Fruit fly (Drosophila melanogaster) whole organism, wandering third instar larva: ENCODE data around the gene pn.

Experiments used
- Abd-B ChIP-seq: fragments of >200 bp; optimal IDR thresholded peaks from 2 replicates; lab custom pipeline; 2017; ENCODE audit warnings: missing biosample characterization, missing genetic modification characterization
- CG32264 ChIP-seq: fragments of 200-800 bp; sonication (Bioruptor generic); optimal IDR thresholded peaks from 2 replicates; lab custom pipeline; 2016; ENCODE audit warnings: missing biosample characterization, missing genetic modification characterization
- CG9705 ChIP-seq: fragments of 200-800 bp; sonication (Bioruptor generic); optimal IDR thresholded peaks from 2 replicates; lab custom pipeline; 2018; ENCODE audit warnings: missing biosample characterization, mild to moderate bottlenecking, missing genetic modification characterization
- CrebA ChIP-seq: fragments of 200-800 bp; sonication (Bioruptor generic); optimal IDR thresholded peaks from 2 replicates; lab custom pipeline; 2016; ENCODE audit warnings: missing biosample characterization, mild to moderate bottlenecking, missing genetic modification characterization, borderline replicate concordance
- Dfd ChIP-seq: fragments of >200 bp; optimal IDR thresholded peaks from 2 replicates; lab custom pipeline; 2017; ENCODE audit warnings: missing biosample characterization, missing genetic modification characterization
- Dif ChIP-seq: fragments of 200-275, 200-300 bp; sonication (Bioruptor generic); optimal IDR thresholded peaks from 2 replicates; lab custom pipeline; 2018; ENCODE audit warnings: missing biosample characterization, missing genetic modification characterization; ENCODE audit not compliant: partially characterized antibody
- GATAd ChIP-seq: sonication (Bioruptor generic); optimal IDR thresholded peaks from 2 replicates; lab custom pipeline; 2016; ENCODE audit warnings: missing biosample characterization, missing genetic modification characterization
- HLH106 ChIP-seq: fragments of 200-800 bp; optimal IDR thresholded peaks from 3 replicates; lab custom pipeline; 2019; ENCODE audit warnings: missing biosample characterization, mild to moderate bottlenecking, missing genetic modification characterization, moderate library complexity
- Hnf4 ChIP-seq: fragments of 200-800 bp; sonication (Bioruptor generic); optimal IDR thresholded peaks from 2 replicates; lab custom pipeline; 2016; ENCODE audit warnings: missing biosample characterization, mild to moderate bottlenecking, missing genetic modification characterization
- Hr78 ChIP-seq: fragments of >200 bp; optimal IDR thresholded peaks from 2 replicates; lab custom pipeline; 2017; ENCODE audit warnings: missing biosample characterization, missing genetic modification characterization
- Hr83 ChIP-seq: fragments of 200-300 bp; sonication (Bioruptor generic); optimal IDR thresholded peaks from 2 replicates; lab custom pipeline; 2016; ENCODE audit warnings: missing biosample characterization, mild to moderate bottlenecking, missing genetic modification characterization, moderate library complexity; ENCODE audit not compliant: poor library complexity, severe bottlenecking
- Jra ChIP-seq: sonication (Bioruptor generic); optimal IDR thresholded peaks from 2 replicates; lab custom pipeline; 2016; ENCODE audit warnings: missing biosample characterization, missing genetic modification characterization
- Mio ChIP-seq: sonication (Bioruptor generic); optimal IDR thresholded peaks from 2 replicates; lab custom pipeline; 2016; ENCODE audit warnings: missing biosample characterization, missing genetic modification characterization
- Myc ChIP-seq: fragments of >200 bp; optimal IDR thresholded peaks from 2 replicates; lab custom pipeline; 2017
- N ChIP-seq: fragments of >200 bp; optimal IDR thresholded peaks from 2 replicates; lab custom pipeline; 2018; ENCODE audit warnings: missing biosample characterization, missing external identifiers, missing genetic modification characterization
- OdsH ChIP-seq: fragments of 200-800 bp; sonication (Bioruptor generic); optimal IDR thresholded peaks from 2 replicates; lab custom pipeline; 2016; ENCODE audit warnings: missing biosample characterization, mild to moderate bottlenecking, missing genetic modification characterization
- Rel ChIP-seq, 2 experiments: fragments of 200-800 bp; sonication (Bioruptor generic) in 1 of 2; optimal IDR thresholded peaks; 2 replicates in 1 of 2; 3 replicates in 1 of 2; lab custom pipeline; 2016 to 2019; ENCODE audit warnings: mild to moderate bottlenecking in 2 of 2, missing biosample characterization in 2 of 2, missing genetic modification characterization in 2 of 2, moderate library complexity in 1 of 2
- Sp1 ChIP-seq: fragments of 200-800 bp; sonication (Bioruptor generic); optimal IDR thresholded peaks from 3 replicates; lab custom pipeline; 2019; ENCODE audit warnings: missing biosample characterization, mild to moderate bottlenecking, missing genetic modification characterization, moderate library complexity
- Vsx2 ChIP-seq: fragments of 200-300, 225-300 bp; sonication (Bioruptor generic); optimal IDR thresholded peaks from 2 replicates; lab custom pipeline; 2018; ENCODE audit warnings: missing biosample characterization, missing genetic modification characterization; ENCODE audit not compliant: partially characterized antibody
- br ChIP-seq: fragments of 200-800 bp; sonication (Bioruptor generic); optimal IDR thresholded peaks from 2 replicates; lab custom pipeline; 2016; ENCODE audit warnings: missing biosample characterization, missing genetic modification characterization
- brk ChIP-seq: fragments of 200-800 bp; sonication (Bioruptor generic); optimal IDR thresholded peaks from 2 replicates; lab custom pipeline; 2016; ENCODE audit warnings: missing biosample characterization, mild to moderate bottlenecking, missing genetic modification characterization
- dl ChIP-seq, 2 experiments: fragments of 175-275, 200-275 bp in 1 of 2; fragments of 200-275 bp in 1 of 2; sonication (Bioruptor generic); optimal IDR thresholded peaks; lab custom pipeline; 2018; ENCODE audit warnings: mild to moderate bottlenecking in 2 of 2, missing biosample characterization in 2 of 2, missing genetic modification characterization in 2 of 2, moderate library complexity in 2 of 2; ENCODE audit not compliant: partially characterized antibody in 2 of 2, insufficient read depth in 1 of 2
- dmrt93B ChIP-seq: fragments of 200-800 bp; sonication (Bioruptor generic); optimal IDR thresholded peaks from 2 replicates; lab custom pipeline; 2018; ENCODE audit warnings: missing biosample characterization, mild to moderate bottlenecking, missing genetic modification characterization
- dsf ChIP-seq: sonication (Bioruptor generic); optimal IDR thresholded peaks from 2 replicates; lab custom pipeline; 2016; ENCODE audit warnings: missing biosample characterization, missing genetic modification characterization, borderline replicate concordance
- ey ChIP-seq: fragments of 200-800 bp; sonication (Bioruptor generic); optimal IDR thresholded peaks from 2 replicates; lab custom pipeline; 2016; ENCODE audit warnings: missing biosample characterization, missing genetic modification characterization
- foxo ChIP-seq, 2 experiments: fragments of 200-800 bp; sonication (Bioruptor generic); optimal IDR thresholded peaks; 2 replicates in 1 of 2; 3 replicates in 1 of 2; lab custom pipeline; 2016 to 2017; ENCODE audit warnings: missing biosample characterization in 2 of 2, missing genetic modification characterization in 2 of 2
- fru ChIP-seq: fragments of 200-800 bp; sonication (Bioruptor generic); optimal IDR thresholded peaks from 3 replicates; lab custom pipeline; 2016; ENCODE audit warnings: missing biosample characterization, mild to moderate bottlenecking, missing genetic modification characterization
- h ChIP-seq: fragments of 200-800 bp; sonication (Bioruptor generic); optimal IDR thresholded peaks from 3 replicates; lab custom pipeline; 2016; ENCODE audit warnings: missing biosample characterization, mild to moderate bottlenecking, missing genetic modification characterization
- jim ChIP-seq: fragments of 175-275, 200-325 bp; sonication (Bioruptor generic); optimal IDR thresholded peaks from 2 replicates; lab custom pipeline; 2016; ENCODE audit warnings: missing biosample characterization, mild to moderate bottlenecking, missing genetic modification characterization
- lola ChIP-seq: fragments of >200 bp; optimal IDR thresholded peaks from 2 replicates; lab custom pipeline; 2017; ENCODE audit warnings: missing biosample characterization, missing genetic modification characterization
- pan ChIP-seq: fragments of >200 bp; optimal IDR thresholded peaks from 2 replicates; lab custom pipeline; 2017
- psq ChIP-seq: fragments of 200-800 bp; sonication (Bioruptor generic); optimal IDR thresholded peaks from 3 replicates; lab custom pipeline; 2017; ENCODE audit warnings: missing biosample characterization, mild to moderate bottlenecking, missing genetic modification characterization, moderate library complexity
- rgr ChIP-seq: fragments of 200-800 bp; sonication (Bioruptor generic); optimal IDR thresholded peaks from 3 replicates; lab custom pipeline; 2016; ENCODE audit warnings: missing biosample characterization, mild to moderate bottlenecking, missing genetic modification characterization
- sage ChIP-seq: fragments of 200-800 bp; sonication (Bioruptor generic); optimal IDR thresholded peaks from 2 replicates; lab custom pipeline; 2016; ENCODE audit warnings: missing biosample characterization, mild to moderate bottlenecking, missing genetic modification characterization
- sv ChIP-seq: fragments of 200-800 bp; sonication (Bioruptor generic); optimal IDR thresholded peaks from 3 replicates; lab custom pipeline; 2016; ENCODE audit warnings: missing biosample characterization, missing genetic modification characterization
- tai ChIP-seq: sonication (Bioruptor generic); optimal IDR thresholded peaks from 2 replicates; lab custom pipeline; 2016; ENCODE audit warnings: missing biosample characterization, missing genetic modification characterization
- usp ChIP-seq: fragments of >200 bp; optimal IDR thresholded peaks from 2 replicates; lab custom pipeline; 2017; ENCODE audit warnings: missing biosample characterization, missing genetic modification characterization
- woc ChIP-seq: sonication (Bioruptor generic); optimal IDR thresholded peaks from 2 replicates; lab custom pipeline; 2016; ENCODE audit warnings: missing biosample characterization, mild to moderate bottlenecking, missing genetic modification characterization

Gene pn

DNA sequence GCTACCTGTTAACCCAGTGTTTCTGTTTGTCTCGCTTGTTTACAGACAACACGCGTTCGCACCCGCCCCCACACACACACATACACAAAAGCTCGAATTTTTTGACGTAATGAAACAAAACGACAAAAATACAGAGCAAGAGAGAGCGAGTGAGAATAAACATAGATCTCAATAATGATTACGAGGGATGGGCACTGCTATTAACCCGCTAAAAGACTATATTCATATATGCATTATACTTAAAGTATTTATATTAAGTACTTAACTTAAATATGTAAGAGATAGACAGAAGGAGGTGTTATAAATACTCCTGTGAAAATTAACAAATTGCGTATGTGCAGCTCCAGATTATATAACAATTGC is 39.2 kb upstream of the pn start:
- TF ChIP-seq dl (GFP tag; optimal IDR thresholded peaks at IDR 0.05; lab: Kevin White, UChicago; ENCODE audit: insufficient read depth in 1 of 2, partially characterized antibody in 2 of 2) (no peak), CrebA (GFP tag; lab: Kevin White, UChicago) (no peak), Myc (lab: Kevin White, UChicago) (no peak), GATAd (GFP tag; lab: Kevin White, UChicago) (peak; percentile 5), psq (GFP tag; lab: Kevin White, UChicago) (peak; percentile 31), lola (GFP tag; lab: Kevin White, UChicago) (no peak), jim (GFP tag; lab: Kevin White, UChicago) (peak; percentile 23), Abd-B (GFP tag; lab: Kevin White, UChicago) (no peak), Hnf4 (GFP tag; lab: Kevin White, UChicago) (peak; percentile 61), Dif (GFP tag; lab: Kevin White, UChicago) (no peak), sage (GFP tag; lab: Kevin White, UChicago) (peak; percentile 64), Rel (GFP tag; optimal IDR thresholded peaks at IDR 0.05; lab: Kevin White, UChicago) (no peak), Rel (tag; optimal IDR thresholded peaks at IDR 0.05; lab: Kevin White, UChicago) (peak; percentile 35), br (GFP tag; lab: Kevin White, UChicago) (peak; percentile 64), CG32264 (GFP tag; lab: Kevin White, UChicago) (peak; percentile 33), Hr83 (GFP tag; lab: Kevin White, UChicago) (peak; percentile 90), dmrt93B (GFP tag; lab: Kevin White, UChicago) (peak; percentile 7), OdsH (GFP tag; lab: Kevin White, UChicago) (no peak), Dfd (GFP tag; lab: Kevin White, UChicago) (no peak), brk (GFP tag; lab: Kevin White, UChicago) (no peak), usp (GFP tag; lab: Kevin White, UChicago) (no peak), sv (GFP tag; lab: Kevin White, UChicago) (peak; percentile 44), pan (no peak), Sp1 (GFP tag; lab: Kevin White, UChicago) (peak; percentile 46), fru (GFP tag; lab: Kevin White, UChicago) (peak; percentile 44), foxo (GFP tag; optimal IDR thresholded peaks at IDR 0.05; lab: Kevin White, UChicago) (peak in 1 of 2 experiments; percentile 53), h (GFP tag; lab: Kevin White, UChicago) (peak; percentile 74), N (GFP tag; lab: Kevin White, UChicago) (no peak), HLH106 (tag; lab: Kevin White, UChicago) (peak; percentile 63), Mio (GFP tag; lab: Kevin White, UChicago) (no peak), Hr78 (GFP tag; lab: Kevin White, UChicago) (no peak), Jra (peak; percentile 69), woc (peak; percentile 31), Vsx2 (no peak), rgr (peak; percentile 68), ey (GFP tag; lab: Kevin White, UChicago) (no peak), dsf (GFP tag; lab: Kevin White, UChicago) (peak; percentile 28), tai (no peak), CG9705 (GFP tag; lab: Kevin White, UChicago) (peak; percentile 3)

DNA sequence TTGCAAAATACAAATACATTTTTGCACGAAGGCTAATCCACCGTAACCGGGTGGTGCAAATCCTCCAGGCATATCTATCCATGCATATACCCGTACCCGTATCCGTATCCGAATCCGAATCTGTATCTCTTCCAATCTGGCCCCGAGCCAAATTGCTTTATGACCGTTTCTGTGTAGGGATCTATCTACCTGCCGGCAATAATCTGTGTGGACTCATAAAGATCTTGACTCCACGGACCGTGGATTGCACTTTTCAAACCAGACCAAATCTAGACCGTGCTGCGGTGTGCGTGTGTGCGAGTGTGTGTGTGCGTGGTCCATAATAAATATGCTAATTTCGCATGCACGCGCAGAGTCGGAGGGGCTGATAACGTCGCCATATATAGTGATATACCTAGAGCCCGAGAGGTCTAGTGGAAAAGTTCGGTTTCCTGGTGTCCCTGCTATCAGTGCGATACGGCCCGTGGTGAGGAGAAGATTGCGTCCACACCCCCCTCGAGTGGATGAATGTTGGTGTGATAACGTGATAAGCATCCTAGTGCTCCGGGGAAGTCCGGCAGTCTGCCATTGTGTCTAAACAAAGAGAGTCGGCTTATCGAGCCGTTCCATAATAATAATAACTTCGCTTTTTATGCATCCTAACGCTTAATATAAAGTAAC is 38.6 kb upstream of the pn start:
- TF ChIP-seq Rel (GFP tag; optimal IDR thresholded peaks at IDR 0.05; lab: Kevin White, UChicago) (no peak), Rel (tag; optimal IDR thresholded peaks at IDR 0.05; lab: Kevin White, UChicago) (peak; percentile 96), dsf (GFP tag; lab: Kevin White, UChicago) (no peak), woc (no peak), Sp1 (GFP tag; lab: Kevin White, UChicago) (no peak), N (GFP tag; lab: Kevin White, UChicago) (no peak), tai (no peak), br (GFP tag; lab: Kevin White, UChicago) (no peak)
